Fruit fly (Drosophila melanogaster) whole organism, prepupa: ENCODE data around the gene CG8319.

Experiments
- Blimp-1 ChIP-seq: fragments of 200-800 bp; sonication (Bioruptor generic); optimal IDR thresholded peaks from 3 replicates; lab custom pipeline; 2017; ENCODE audit warnings: missing biosample characterization, missing genetic modification characterization, mild to moderate bottlenecking, moderate library complexity, missing genetic modification reagents
- CG10631 ChIP-seq: fragments of 200-800 bp; sonication (Bioruptor generic); optimal IDR thresholded peaks from 2 replicates; lab custom pipeline; 2016; ENCODE audit warnings: missing biosample characterization, missing genetic modification characterization
- CG10669 ChIP-seq: fragments of 200-800 bp; sonication (Bioruptor generic); optimal IDR thresholded peaks from 3 replicates; lab custom pipeline; 2018; ENCODE audit warnings: missing biosample characterization, mild to moderate bottlenecking, missing genetic modification characterization, moderate library complexity
- CG11294 ChIP-seq: fragments of 200-800 bp; sonication (Bioruptor generic); IDR thresholded peaks from 2 replicates; pipeline ENCODE4 v1.3.6; 2022; ENCODE audit warnings: missing biosample characterization, missing genetic modification characterization
- CG11902 ChIP-seq: fragments of 200-800 bp; sonication (Bioruptor generic); optimal IDR thresholded peaks from 3 replicates; lab custom pipeline; 2016; ENCODE audit warnings: missing biosample characterization, missing genetic modification characterization
- CG15336 ChIP-seq: fragments of 200-800 bp; sonication (Bioruptor generic); IDR thresholded peaks from 2 replicates; pipeline ENCODE4 v1.3.6; 2022; ENCODE audit warnings: missing biosample characterization, missing genetic modification characterization
- CG1621 ChIP-seq: fragments of 200-800 bp; sonication (Bioruptor generic); optimal IDR thresholded peaks from 3 replicates; lab custom pipeline; 2018; ENCODE audit warnings: missing biosample characterization, mild to moderate bottlenecking, missing genetic modification characterization
- CG3032 ChIP-seq: fragments of 200-800 bp; optimal IDR thresholded peaks from 2 replicates; lab custom pipeline; 2019; ENCODE audit warnings: missing biosample characterization, mild to moderate bottlenecking, missing genetic modification characterization, moderate library complexity
- CG32006 ChIP-seq: fragments of 200-800 bp; sonication (Bioruptor generic); optimal IDR thresholded peaks from 3 replicates; lab custom pipeline; 2017; ENCODE audit warnings: missing biosample characterization, mild to moderate bottlenecking, missing genetic modification characterization
- CG34406 ChIP-seq: fragments of 200-800 bp; sonication (Bioruptor generic); optimal IDR thresholded peaks from 3 replicates; lab custom pipeline; 2016; ENCODE audit warnings: missing biosample characterization, missing genetic modification characterization
- CG3919 ChIP-seq: fragments of 200-800 bp; sonication (Bioruptor generic); optimal IDR thresholded peaks from 3 replicates; lab custom pipeline; 2016; ENCODE audit warnings: missing biosample characterization, missing genetic modification characterization
- CG6163 ChIP-seq: fragments of 200-800 bp; sonication (Bioruptor generic); IDR thresholded peaks from 3 replicates; pipeline ENCODE4 v1.3.6; 2022; ENCODE audit warnings: missing biosample characterization, missing genetic modification characterization
- CG6792 ChIP-seq: fragments of 200-800 bp; sonication (Bioruptor generic); optimal IDR thresholded peaks from 3 replicates; lab custom pipeline; 2016; ENCODE audit warnings: missing biosample characterization, missing genetic modification characterization
- CG6854 ChIP-seq: fragments of 200-800 bp; sonication (Bioruptor generic); optimal IDR thresholded peaks from 2 replicates; lab custom pipeline; 2017; ENCODE audit warnings: missing biosample characterization, mild to moderate bottlenecking, missing genetic modification characterization
- CG7368 ChIP-seq: fragments of 200-800 bp; sonication (Bioruptor generic); optimal IDR thresholded peaks from 3 replicates; lab custom pipeline; 2016; ENCODE audit warnings: missing biosample characterization, missing genetic modification characterization
- CG8119 ChIP-seq: fragments of 200-800 bp; sonication (Bioruptor generic); IDR thresholded peaks from 3 replicates; pipeline ENCODE4 v1.3.6; 2022; ENCODE audit warnings: missing biosample characterization, missing genetic modification characterization
- CG8319 ChIP-seq: fragments of 200-800 bp; sonication (Bioruptor generic); optimal IDR thresholded peaks from 3 replicates; lab custom pipeline; 2016; ENCODE audit warnings: missing biosample characterization, missing genetic modification characterization
- CG8632 ChIP-seq: fragments of 200-800 bp; sonication (Bioruptor generic); optimal IDR thresholded peaks from 3 replicates; lab custom pipeline; 2016; ENCODE audit warnings: missing biosample characterization, missing genetic modification characterization
- CG9139 ChIP-seq: fragments of 200-800 bp; sonication (Bioruptor generic); optimal IDR thresholded peaks from 3 replicates; lab custom pipeline; 2017; ENCODE audit warnings: missing biosample characterization, mild to moderate bottlenecking, missing genetic modification characterization
- Eip75B ChIP-seq: fragments of 200-800 bp; sonication (Bioruptor generic); optimal IDR thresholded peaks from 3 replicates; lab custom pipeline; 2016; ENCODE audit warnings: missing biosample characterization, missing genetic modification characterization
- Eip78C ChIP-seq: fragments of 200-800 bp; sonication (Bioruptor generic); peaks from one replicate; lab custom pipeline; 2016; ENCODE audit warnings: missing biosample characterization, missing genetic modification characterization
- Eip93F ChIP-seq: fragments of 200-800 bp; sonication (Bioruptor generic); optimal IDR thresholded peaks from 2 replicates; lab custom pipeline; 2016; ENCODE audit warnings: missing biosample characterization, mild to moderate bottlenecking, missing genetic modification characterization
- Ets96B ChIP-seq: fragments of 200-800 bp; optimal IDR thresholded peaks from 2 replicates; lab custom pipeline; 2019; ENCODE audit warnings: missing biosample characterization, mild to moderate bottlenecking, missing genetic modification characterization, moderate library complexity
- Gug ChIP-seq: fragments of 200-800 bp; sonication (Bioruptor generic); IDR thresholded peaks from 2 replicates; pipeline ENCODE4 v1.3.6; 2022; ENCODE audit warnings: missing biosample characterization, missing genetic modification characterization
- Hr39 ChIP-seq: fragments of 200-800 bp; sonication (Bioruptor generic); optimal IDR thresholded peaks from 2 replicates; lab custom pipeline; 2016; ENCODE audit warnings: missing biosample characterization, missing genetic modification characterization
- Hr4 ChIP-seq: fragments of 200-800 bp; sonication (Bioruptor generic); optimal IDR thresholded peaks from 3 replicates; lab custom pipeline; 2016; ENCODE audit warnings: missing biosample characterization, missing genetic modification characterization
- Lpt ChIP-seq: fragments of 200-800 bp; sonication (Bioruptor generic); optimal IDR thresholded peaks from 3 replicates; lab custom pipeline; 2016; ENCODE audit warnings: missing biosample characterization, missing genetic modification characterization
- Sox14 ChIP-seq: fragments of 200-800 bp; sonication (Bioruptor generic); optimal IDR thresholded peaks from 3 replicates; lab custom pipeline; 2016; ENCODE audit warnings: missing biosample characterization, missing genetic modification characterization
- achi ChIP-seq: fragments of 200-800 bp; sonication (Bioruptor generic); optimal IDR thresholded peaks from 3 replicates; lab custom pipeline; 2016; ENCODE audit warnings: missing biosample characterization, missing genetic modification characterization
- acj6 ChIP-seq: fragments of 200-800 bp; sonication (Bioruptor generic); optimal IDR thresholded peaks from 3 replicates; lab custom pipeline; 2016; ENCODE audit warnings: missing biosample characterization, missing genetic modification characterization
- cyc ChIP-seq: fragments of 200-800 bp; sonication (Bioruptor generic); optimal IDR thresholded peaks from 3 replicates; lab custom pipeline; 2016; ENCODE audit warnings: missing biosample characterization, missing genetic modification characterization
- dac ChIP-seq: fragments of 200-800 bp; sonication (Bioruptor generic); optimal IDR thresholded peaks from 2 replicates; lab custom pipeline; 2017; ENCODE audit warnings: missing biosample characterization, mild to moderate bottlenecking, missing genetic modification characterization
- dsx ChIP-seq: fragments of 200-800 bp; optimal IDR thresholded peaks from 3 replicates; lab custom pipeline; 2019; ENCODE audit warnings: missing biosample characterization, mild to moderate bottlenecking, missing genetic modification characterization, moderate library complexity; ENCODE audit not compliant: poor library complexity, severe bottlenecking
- eg ChIP-seq: fragments of 200-800 bp; sonication (Bioruptor generic); IDR thresholded peaks from 3 replicates; pipeline ENCODE4 v1.3.6; 2022; ENCODE audit warnings: missing biosample characterization, missing genetic modification characterization
- esn ChIP-seq: fragments of 200-800 bp; sonication (Bioruptor generic); optimal IDR thresholded peaks from 2 replicates; lab custom pipeline; 2016; ENCODE audit warnings: missing biosample characterization, mild to moderate bottlenecking, missing genetic modification characterization, moderate library complexity
- fd59A ChIP-seq: fragments of 200-800 bp; sonication (Bioruptor generic); optimal IDR thresholded peaks from 2 replicates; lab custom pipeline; 2017; ENCODE audit warnings: missing biosample characterization, mild to moderate bottlenecking, missing genetic modification characterization, missing genetic modification reagents
- fkh ChIP-seq: fragments of 200-800 bp; sonication (Bioruptor generic); optimal IDR thresholded peaks from 3 replicates; lab custom pipeline; 2017; ENCODE audit warnings: missing biosample characterization, mild to moderate bottlenecking, missing genetic modification characterization, moderate library complexity
- lz ChIP-seq: fragments of 200-800 bp; sonication (Bioruptor generic); optimal IDR thresholded peaks from 3 replicates; lab custom pipeline; 2016; ENCODE audit warnings: missing biosample characterization, missing genetic modification characterization
- net ChIP-seq: fragments of 200-800 bp; sonication (Bioruptor generic); optimal IDR thresholded peaks from 3 replicates; lab custom pipeline; 2016; ENCODE audit warnings: missing biosample characterization, missing genetic modification characterization
- pdm3 ChIP-seq: fragments of 200-800 bp; sonication (Bioruptor generic); optimal IDR thresholded peaks from 3 replicates; lab custom pipeline; 2016; ENCODE audit warnings: missing biosample characterization, missing genetic modification characterization
- spab ChIP-seq: fragments of 200-800 bp; sonication (Bioruptor generic); optimal IDR thresholded peaks from 2 replicates; lab custom pipeline; 2017; ENCODE audit warnings: missing biosample characterization, mild to moderate bottlenecking, missing genetic modification characterization, missing genetic modification reagents
- svp ChIP-seq: fragments of 200-800 bp; sonication (Bioruptor generic); peaks from one replicate; lab custom pipeline; 2016; ENCODE audit warnings: missing biosample characterization, missing genetic modification characterization
- vri ChIP-seq: fragments of 200-800 bp; sonication (Bioruptor generic); optimal IDR thresholded peaks from 3 replicates; lab custom pipeline; 2016; ENCODE audit warnings: missing biosample characterization, mild to moderate bottlenecking, missing genetic modification characterization

Gene CG8319

dm6 chr3R:9581089-9581520 lies 46.0 kb upstream of the CG8319 start, which contains the start of gene CG8301 (continued):
- TF ChIP-seq dac (no peak), CG11294 (GFP tag; lab: Robert Waterston, UW) (no peak), fd59A (GFP tag; lab: Kevin White, UChicago) (no peak), net (GFP tag; lab: Kevin White, UChicago) (peak; percentile 49), CG6163 (GFP tag; lab: Robert Waterston, UW) (no peak), CG6854 (no peak), Hr39 (no peak), Lpt (GFP tag; lab: Kevin White, UChicago) (peak; percentile 21), svp (GFP tag; lab: Kevin White, UChicago) (no peak), Ets96B (tag; lab: Kevin White, UChicago) (peak; percentile 21), CG8319 (no peak), fkh (GFP tag; lab: Kevin White, UChicago) (no peak), CG6792 (GFP tag; lab: Kevin White, UChicago) (peak; percentile 30), vri (GFP tag; lab: Kevin White, UChicago) (no peak), CG8632 (GFP tag; lab: Kevin White, UChicago) (no peak), CG9139 (GFP tag; lab: Kevin White, UChicago) (no peak), Eip93F (GFP tag; lab: Kevin White, UChicago) (no peak)

- TF ChIP-seq CG11902 (GFP tag; lab: Kevin White, UChicago), result no peak
- TF ChIP-seq CG8119 (GFP tag; lab: Robert Waterston, UW), result 0 out of 3 replicates have a peak, but pooled peaks have one; percentile 43
- TF ChIP-seq CG15336 (GFP tag; lab: Robert Waterston, UW), result peak; percentile 42; the same call in 1 of the 2 replicates
- peak; percentile 65 for TF ChIP-seq CG32006
- peak; percentile 52 for TF ChIP-seq Eip78C (GFP tag; lab: Kevin White, UChicago)
- peak; percentile 74 for TF ChIP-seq Hr4 (GFP tag; lab: Kevin White, UChicago)
Measured at dm6 chr3R:9581973-9582372, 45.1 kb upstream of the CG8319 start.

dm6 chr3R:9583122-9583521 lies 44.0 kb upstream of the CG8319 start, which contains the start of gene CG33654:
Gene CG33654, minus strand, starts transcription at chr3R:9583222.
- no peak for TF ChIP-seq Gug (GFP tag; lab: Robert Waterston, UW)
- TF ChIP-seq CG10669, result no peak
- no peak for TF ChIP-seq cyc (GFP tag; lab: Kevin White, UChicago)
- no peak for TF ChIP-seq CG6854
- TF ChIP-seq, all 60 proteins: peak for 0

dm6 chr3R:9586663-9587248 lies 40.4 kb upstream of the CG8319 start, which contains the start of gene P58IPK:
Gene P58IPK, plus strand, starts transcription at chr3R:9586942.
- TF ChIP-seq dsx (GFP tag; lab: Kevin White, UChicago) (peak; percentile 1), CG7368 (GFP tag; lab: Kevin White, UChicago) (no peak), Sox14 (GFP tag; lab: Kevin White, UChicago) (peak; percentile 62), CG3919 (GFP tag; lab: Kevin White, UChicago) (peak; percentile 36), CG6163 (GFP tag; lab: Robert Waterston, UW) (peak; percentile 30; the same call in 1 of the 3 replicates), acj6 (GFP tag; lab: Kevin White, UChicago) (peak; percentile 37), Eip75B (GFP tag; lab: Kevin White, UChicago) (peak; percentile 69), CG34406 (no peak), esn (GFP tag; lab: Kevin White, UChicago) (peak; percentile 61), Ets96B (tag; lab: Kevin White, UChicago) (peak; percentile 17), Lpt (GFP tag; lab: Kevin White, UChicago) (no peak), Hr39 (peak; percentile 69), CG8319 (no peak), CG3032 (tag; lab: Kevin White, UChicago) (peak; percentile 59), cyc (GFP tag; lab: Kevin White, UChicago) (peak; percentile 29), CG6854 (peak; percentile 28), CG11294 (GFP tag; lab: Robert Waterston, UW) (no peak), achi (GFP tag; lab: Kevin White, UChicago) (peak; percentile 46), CG15336 (GFP tag; lab: Robert Waterston, UW) (peak; percentile 10; the same call in 1 of the 2 replicates), CG1621 (tag; lab: Kevin White, UChicago) (no peak), svp (GFP tag; lab: Kevin White, UChicago) (no peak), pdm3 (GFP tag; lab: Kevin White, UChicago) (peak; percentile 62), Eip78C (GFP tag; lab: Kevin White, UChicago) (peak; percentile 74), Blimp-1 (GFP tag; lab: Kevin White, UChicago) (no peak), vri (GFP tag; lab: Kevin White, UChicago) (peak; percentile 42), eg (peak; percentile 62; the same call in 2 of the 3 replicates), Hr4 (GFP tag; lab: Kevin White, UChicago) (peak; percentile 48), net (GFP tag; lab: Kevin White, UChicago) (peak; percentile 23), lz (GFP tag; lab: Kevin White, UChicago) (peak; percentile 68), CG10631 (GFP tag; lab: Kevin White, UChicago) (peak; percentile 62), spab (GFP tag; lab: Kevin White, UChicago) (no peak), Eip93F (GFP tag; lab: Kevin White, UChicago) (peak; percentile 4)
